Worm (Caenorhabditis elegans) whole organism, mixed stage, embryonic: ENCODE measurements around the gene Y11D7A.10.
"Not testable (repeated sequence)": the region's sequence is repeated elsewhere in the genome, so short reads cannot be mapped to it uniquely, and the experiment has no call there.

Source experiments
- ces-1 ChIP-seq: fragments of 150-350 bp; optimal IDR thresholded peaks from 2 replicates; lab custom pipeline; 2014; ENCODE audit warnings: missing biosample characterization, missing genetic modification reagents, missing genetic modification characterization
- hlh-1 ChIP-seq: fragments of 150-350 bp; optimal IDR thresholded peaks from 2 replicates; lab custom pipeline; 2014; ENCODE audit warnings: missing biosample characterization, missing genetic modification reagents, missing genetic modification characterization
- lsy-2 ChIP-seq: fragments of 150-350 bp; optimal IDR thresholded peaks from 2 replicates; lab custom pipeline; 2014; ENCODE audit warnings: missing biosample characterization, missing genetic modification characterization
- nhr-12 ChIP-seq: fragments of 150-350 bp; optimal IDR thresholded peaks from 2 replicates; lab custom pipeline; 2014; ENCODE audit warnings: missing biosample characterization, missing genetic modification characterization
- nhr-28 ChIP-seq: fragments of 150-350 bp; optimal IDR thresholded peaks from 2 replicates; lab custom pipeline; 2014; ENCODE audit warnings: missing biosample characterization, missing genetic modification characterization
- pha-4 ChIP-seq: fragments of 150-350 bp; optimal IDR thresholded peaks from 2 replicates; lab custom pipeline; 2018; ENCODE audit warnings: missing biosample characterization, missing genetic modification reagents, missing genetic modification characterization
- unc-39 ChIP-seq: fragments of 150-350 bp; optimal IDR thresholded peaks from 2 replicates; lab custom pipeline; 2014; ENCODE audit warnings: missing biosample characterization, missing genetic modification characterization

- TF ChIP-seq pha-4 (tag; lab: Kevin White, UChicago); nhr-12 (tag; lab: Kevin White, UChicago); ces-1; hlh-1 (tag; lab: Kevin White, UChicago); unc-39 (tag; lab: Kevin White, UChicago); nhr-28; lsy-2 (tag; lab: Kevin White, UChicago): not testable (repeated sequence)
Observed at ce11 chrIV:9293825-9294224, 34.3 kb upstream of the Y11D7A.10 start, which contains the start of gene nhr-264.
